Worm (Caenorhabditis elegans) whole organism, L4/young adult: ENCODE data around the gene Y75B8A.39.
A peak's percentile ranks its signal among the peaks of the same experiment; 100 is the strongest.

ENCODE experiments used
- W03F9.2 ChIP-seq: fragments of 150-350 bp; optimal IDR thresholded peaks from 2 replicates; lab custom pipeline; 2014; ENCODE audit warnings: missing biosample characterization, missing genetic modification characterization
- dao-5 ChIP-seq: sonication (generic microtip); optimal IDR thresholded peaks from 2 replicates; lab custom pipeline; 2016; ENCODE audit warnings: missing genotype, missing genetic modification characterization, moderate library complexity, missing compliant biosample characterization
- him-1 ChIP-seq: sonication (generic microtip); optimal IDR thresholded peaks from 2 replicates; lab custom pipeline; 2016; ENCODE audit warnings: missing genotype, missing genetic modification reagents, missing genetic modification characterization, missing compliant biosample characterization

The Y75B8A.39 gene

ce11 chrIII:12318794-12319193, 5.8 kb downstream of the Y75B8A.39 start, which contains the start of gene Y75B8A.28:
Gene Y75B8A.28, plus strand, starts transcription at chrIII:12319089.
- no peak for TF ChIP-seq W03F9.2 (tag; lab: Kevin White, UChicago)
- TF ChIP-seq dao-5: no peak
- TF ChIP-seq him-1 (tag; lab: Kevin White, UChicago): no peak

- TF ChIP-seq dao-5 (no peak), W03F9.2 (tag; lab: Kevin White, UChicago) (no peak), him-1 (tag; lab: Kevin White, UChicago) (no peak)
These were observed 12.3 kb downstream of the Y75B8A.39 start for ce11 chrIII:12325284-12325683.

- TF ChIP-seq him-1 (tag; lab: Kevin White, UChicago): no peak
- no peak for TF ChIP-seq dao-5
- no peak for TF ChIP-seq W03F9.2 (tag; lab: Kevin White, UChicago)
These were observed 14.6 kb downstream of the Y75B8A.39 start, which contains the start of the genes zip-12 and Y75B8A.63 for ce11 chrIII:12327528-12327997. Gene zip-12, plus strand, starts transcription at chrIII:12327914. Gene Y75B8A.63, plus strand, starts transcription at chrIII:12327947.

- TF ChIP-seq dao-5 (no peak), him-1 (tag; lab: Kevin White, UChicago) (no peak), W03F9.2 (tag; lab: Kevin White, UChicago) (no peak)
These were observed 18.3 kb downstream of the Y75B8A.39 start for ce11 chrIII:12331300-12331699.

ce11 chrIII:12333445-12333844, 20.5 kb downstream of the Y75B8A.39 start, which contains the start of gene zip-1:
Gene zip-1, plus strand, starts transcription at chrIII:12333745.
- TF ChIP-seq dao-5 (no peak), W03F9.2 (tag; lab: Kevin White, UChicago) (no peak), him-1 (tag; lab: Kevin White, UChicago) (no peak)

ce11 chrIII:12334268-12334667, 21.3 kb downstream of the Y75B8A.39 start:
- TF ChIP-seq dao-5 (no peak), W03F9.2 (tag; lab: Kevin White, UChicago) (no peak), him-1 (tag; lab: Kevin White, UChicago) (no peak)

- TF ChIP-seq dao-5 (no peak), W03F9.2 (tag; lab: Kevin White, UChicago) (peak; percentile 1), him-1 (tag; lab: Kevin White, UChicago) (no peak)
These were observed 22.5 kb downstream of the Y75B8A.39 start for ce11 chrIII:12335400-12335994.

ce11 chrIII:12344940-12345339, 32.0 kb downstream of the Y75B8A.39 start:
- TF ChIP-seq W03F9.2 (tag; lab: Kevin White, UChicago) (no peak), dao-5 (no peak), him-1 (tag; lab: Kevin White, UChicago) (no peak)

- TF ChIP-seq W03F9.2 (tag; lab: Kevin White, UChicago): no peak
- no peak for TF ChIP-seq him-1 (tag; lab: Kevin White, UChicago)
- no peak for TF ChIP-seq dao-5
These were observed 36.0 kb downstream of the Y75B8A.39 start for ce11 chrIII:12349027-12349426.

- TF ChIP-seq him-1 (tag; lab: Kevin White, UChicago) (peak; percentile 58), dao-5 (no peak), W03F9.2 (tag; lab: Kevin White, UChicago) (peak; percentile 94)
These were observed 38.3 kb downstream of the Y75B8A.39 start, which contains the start of the genes pph-4.1 and Y75B8A.31 for ce11 chrIII:12351301-12351700. Gene pph-4.1, minus strand, starts transcription at chrIII:12351336. Gene Y75B8A.31, plus strand, starts transcription at chrIII:12351642.

ce11 chrIII:12356588-12356987, 43.6 kb downstream of the Y75B8A.39 start:
- no peak for TF ChIP-seq W03F9.2 (tag; lab: Kevin White, UChicago)
- TF ChIP-seq him-1 (tag; lab: Kevin White, UChicago): no peak
- no peak for TF ChIP-seq dao-5

- TF ChIP-seq W03F9.2 (tag; lab: Kevin White, UChicago) (no peak), him-1 (tag; lab: Kevin White, UChicago) (no peak), dao-5 (no peak)
These were observed 45.5 kb downstream of the Y75B8A.39 start, which contains the start of gene Y75B8A.32 for ce11 chrIII:12358461-12358860. Gene Y75B8A.32, minus strand, starts transcription at chrIII:12358561.

ce11 chrIII:12359265-12359664, 46.3 kb downstream of the Y75B8A.39 start, which contains the start of gene Y75B8A.34:
Gene Y75B8A.34, plus strand, starts transcription at chrIII:12359565.
- TF ChIP-seq dao-5 (no peak), W03F9.2 (tag; lab: Kevin White, UChicago) (no peak), him-1 (tag; lab: Kevin White, UChicago) (no peak)
